Fruit fly (Drosophila melanogaster): ENCODE measurements around the gene CG15824.

DNA sequence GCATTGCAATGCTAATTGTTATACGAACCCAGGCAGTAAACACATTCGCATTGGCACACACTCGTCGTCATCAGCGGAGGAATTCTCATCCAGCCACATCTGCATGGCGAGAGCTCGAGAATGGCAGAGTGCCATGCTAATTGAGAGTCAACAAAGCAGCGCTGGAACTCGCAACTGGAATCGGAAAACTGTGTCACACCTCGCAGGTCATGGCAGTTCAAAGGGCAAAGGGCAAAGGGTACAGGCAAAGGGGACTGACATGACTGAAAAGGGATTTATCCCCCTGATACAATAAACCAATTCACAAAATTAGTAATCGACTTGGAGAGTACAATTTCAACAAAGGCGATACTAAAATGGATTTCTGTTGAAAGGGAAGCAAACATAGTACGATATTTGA is 44.9 kb downstream of the CG15824 start:
- TF ChIP-seq usp (GFP tag; optimal IDR thresholded peaks at IDR 0.05) (no peak), pan (optimal IDR thresholded peaks at IDR 0.05) (no peak), EcR (GFP tag; optimal IDR thresholded peaks at IDR 0.05) (peak in 1 of 2 experiments; percentile 19), CG8478 (optimal IDR thresholded peaks at IDR 0.05) (no peak)
